Worm (Caenorhabditis elegans): Measurements from ENCODE around the gene unc-51.

ce11 chrV:19986788-19987187, 17.5 kb downstream of the unc-51 start:
- TF ChIP-seq med-1 (GFP tag; optimal IDR thresholded peaks at IDR 0.05; ENCODE audit: insufficient read depth) (no peak), ref-1 (GFP tag; conservative IDR thresholded peaks at IDR 0.05) (no peak), cog-1 (tag; optimal IDR thresholded peaks at IDR 0.05) (no peak), ztf-23 (GFP tag; IDR thresholded peaks at IDR 0.05) (no peak), klf-2 (GFP tag; conservative IDR thresholded peaks at IDR 0.05) (no peak), flt-1 (GFP tag; IDR thresholded peaks at IDR 0.05) (no peak), T22C8.4 (GFP tag; IDR thresholded peaks at IDR 0.05) (no peak)

Data from whole organism, midembryonic.